Worm (Caenorhabditis elegans): ENCODE measurements around the gene ncx-7.

The ncx-7 gene

ce11 chrIII:9669546-9669945, 50.5 kb downstream of the ncx-7 start:
- TF ChIP-seq irx-1 (tag; optimal IDR thresholded peaks at IDR 0.05): no peak
- no peak for TF ChIP-seq lin-13 (GFP tag; optimal IDR thresholded peaks at IDR 0.05)
- no peak for TF ChIP-seq snu-23 (GFP tag; optimal IDR thresholded peaks at IDR 0.05)
- no peak for TF ChIP-seq nhr-90 (tag; optimal IDR thresholded peaks at IDR 0.05; ENCODE audit: poor library complexity)
- no peak for TF ChIP-seq pax-3 (tag; optimal IDR thresholded peaks at IDR 0.05)
- no peak for TF ChIP-seq lir-3 (tag; optimal IDR thresholded peaks at IDR 0.05; ENCODE audit: poor library complexity)
- no peak for TF ChIP-seq nhr-76 (tag; optimal IDR thresholded peaks at IDR 0.05)
- TF ChIP-seq nhr-47 (tag; optimal IDR thresholded peaks at IDR 0.05): peak; percentile 44
- TF ChIP-seq fos-1 (tag; optimal IDR thresholded peaks at IDR 0.05): no peak
- peak; percentile 71 for TF ChIP-seq nhr-71 (tag; optimal IDR thresholded peaks at IDR 0.05)
- no peak for TF ChIP-seq xbp-1 (tag; optimal IDR thresholded peaks at IDR 0.05)
- TF ChIP-seq fkh-8 (tag; optimal IDR thresholded peaks at IDR 0.05): peak; percentile 59
- no peak for TF ChIP-seq ceh-88 (GFP tag; IDR thresholded peaks at IDR 0.05)
- peak; percentile 70 for TF ChIP-seq dsc-1 (tag; optimal IDR thresholded peaks at IDR 0.05)
- no peak for TF ChIP-seq sup-37 (GFP tag; optimal IDR thresholded peaks at IDR 0.05)
- TF ChIP-seq tlp-1 (tag; optimal IDR thresholded peaks at IDR 0.05): no peak
- TF ChIP-seq mab-9 (GFP tag; IDR thresholded peaks at IDR 0.05): no peak
- TF ChIP-seq elt-3 (tag; optimal IDR thresholded peaks at IDR 0.05): no peak
- TF ChIP-seq zag-1 (tag; optimal IDR thresholded peaks at IDR 0.05): no peak
- no peak for TF ChIP-seq nhr-19 (GFP tag; conservative IDR thresholded peaks at IDR 0.05)
- TF ChIP-seq F16B12.6 (tag; optimal IDR thresholded peaks at IDR 0.05): no peak
- no peak for TF ChIP-seq mef-2 (tag; optimal IDR thresholded peaks at IDR 0.05)
- TF ChIP-seq egl-27 (tag; optimal IDR thresholded peaks at IDR 0.05): no peak
- no peak for TF ChIP-seq lin-35 (GFP tag; optimal IDR thresholded peaks at IDR 0.05)
- no peak for TF ChIP-seq nhr-84 (tag; optimal IDR thresholded peaks at IDR 0.05)
- TF ChIP-seq unc-130 (tag; optimal IDR thresholded peaks at IDR 0.05): no peak

- TF ChIP-seq ama-1 (optimal IDR thresholded peaks at IDR 0.05) (no peak), sup-37 (GFP tag; optimal IDR thresholded peaks at IDR 0.05) (no peak), tbx-2 (tag; optimal IDR thresholded peaks at IDR 0.05) (peak; percentile 62), jun-1 (tag; optimal IDR thresholded peaks at IDR 0.05) (peak; percentile 64), efl-1 (optimal IDR thresholded peaks at IDR 0.05) (peak; percentile 44 to 61), efl-1 (GFP tag; optimal IDR thresholded peaks at IDR 0.05 in 1 of 2) (peak; percentile 24 to 93), alr-1 (tag; optimal IDR thresholded peaks at IDR 0.05; ENCODE audit: borderline replicate concordance) (no peak), egl-27 (tag; optimal IDR thresholded peaks at IDR 0.05) (peak in 1 of 2 experiments; percentile 33), snu-23 (GFP tag; optimal IDR thresholded peaks at IDR 0.05) (peak; percentile 65), unc-30 (tag; optimal IDR thresholded peaks at IDR 0.05) (no peak), rnt-1 (tag; optimal IDR thresholded peaks at IDR 0.05) (peak; percentile 57), ceh-90 (tag; optimal IDR thresholded peaks at IDR 0.05) (no peak), unc-86 (tag; optimal IDR thresholded peaks at IDR 0.05) (peak; percentile 75), nhr-77 (tag; optimal IDR thresholded peaks at IDR 0.05) (peak; percentile 69), fkh-10 (GFP tag; optimal IDR thresholded peaks at IDR 0.05) (peak; percentile 26), nhr-237 (tag; optimal IDR thresholded peaks at IDR 0.05) (no peak), lin-14 (GFP tag; optimal IDR thresholded peaks at IDR 0.05) (peak; percentile 96), grh-1 (GFP tag; IDR thresholded peaks at IDR 0.05) (no peak), nhr-85 (tag) (peak; percentile 86), nhr-71 (tag; optimal IDR thresholded peaks at IDR 0.05) (peak; percentile 83), hlh-17 (GFP tag; optimal IDR thresholded peaks at IDR 0.05; ENCODE audit: borderline replicate concordance) (no peak), C04F5.9 (tag; optimal IDR thresholded peaks at IDR 0.05) (peak; percentile 45), blmp-1 (tag; optimal IDR thresholded peaks at IDR 0.05) (peak; percentile 41), dpl-1 (GFP tag; optimal IDR thresholded peaks at IDR 0.05) (peak in 2 of 3 experiments; percentile 13 to 51), mdl-1 (tag; optimal IDR thresholded peaks at IDR 0.05) (peak; percentile 36 to 61), xbp-1 (tag; optimal IDR thresholded peaks at IDR 0.05) (peak; percentile 23), fkh-8 (tag; optimal IDR thresholded peaks at IDR 0.05) (peak; percentile 84), nhr-19 (GFP tag; conservative IDR thresholded peaks at IDR 0.05) (peak; percentile 68), nhr-90 (tag; optimal IDR thresholded peaks at IDR 0.05; ENCODE audit: poor library complexity) (peak; percentile 51), nhr-20 (tag; optimal IDR thresholded peaks at IDR 0.05) (peak; percentile 79), lsy-2 (tag; optimal IDR thresholded peaks at IDR 0.05) (peak; percentile 44 to 67), nhr-28 (tag; optimal IDR thresholded peaks at IDR 0.05) (no peak), nhr-47 (tag; optimal IDR thresholded peaks at IDR 0.05) (peak; percentile 73), isw-1 (GFP tag; IDR thresholded peaks at IDR 0.05) (peak; percentile 44)
Observed at ce11 chrIII:9667591-9668265, 52.4 kb downstream of the ncx-7 start, which contains the start of gene C07A9.9. Gene C07A9.9, minus strand, starts transcription at chrIII:9667641.
